Fruit fly (Drosophila melanogaster) whole organism, embryonic: ENCODE data around the gene Srr.
A peak's percentile ranks its signal among the peaks of the same experiment; 100 is the strongest.

ENCODE experiments used
- Abd-B ChIP-seq: fragments of 200-800 bp; sonication (Bioruptor generic); optimal IDR thresholded peaks from 2 replicates; lab custom pipeline; 2018; ENCODE audit warnings: missing biosample characterization, mild to moderate bottlenecking, missing genetic modification characterization, moderate library complexity
- Atf-2 ChIP-seq: fragments of 200-800 bp; sonication (Bioruptor generic); optimal IDR thresholded peaks from 2 replicates; lab custom pipeline; 2016; ENCODE audit warnings: missing biosample characterization, missing genetic modification characterization
- Atf6 ChIP-seq: fragments of 200-800 bp; sonication (Bioruptor generic); IDR thresholded peaks from 2 replicates; pipeline ENCODE4 v1.3.6; 2022; ENCODE audit warnings: missing biosample characterization, missing genetic modification characterization
- CG12104 ChIP-seq: fragments of 200-800 bp; sonication (Bioruptor generic); optimal IDR thresholded peaks from 3 replicates; lab custom pipeline; 2016; ENCODE audit warnings: missing biosample characterization, missing genetic modification characterization
- CG12236 ChIP-seq: fragments of 200-800 bp; sonication (Bioruptor generic); optimal IDR thresholded peaks from 2 replicates; lab custom pipeline; 2016; ENCODE audit warnings: missing biosample characterization, missing genetic modification characterization
- CG13287 ChIP-seq: fragments of 200-800 bp; sonication (Bioruptor generic); IDR thresholded peaks from 2 replicates; pipeline ENCODE4 v1.3.6; 2022; ENCODE audit warnings: missing biosample characterization, missing genetic modification characterization; ENCODE audit not compliant: partially characterized antibody
- CG13296 ChIP-seq: fragments of 200-800 bp; sonication (Bioruptor generic); optimal IDR thresholded peaks from 3 replicates; lab custom pipeline; 2018; ENCODE audit warnings: missing biosample characterization, mild to moderate bottlenecking, missing genetic modification characterization
- CG13624 ChIP-seq: fragments of 200-800 bp; sonication (Bioruptor generic); optimal IDR thresholded peaks from 2 replicates; lab custom pipeline; 2016; ENCODE audit warnings: missing biosample characterization, missing genetic modification characterization
- CG14965 ChIP-seq: fragments of 200-800 bp; sonication (Bioruptor generic); optimal IDR thresholded peaks from 2 replicates; lab custom pipeline; 2016; ENCODE audit warnings: missing biosample characterization, missing genetic modification characterization, borderline replicate concordance
- CG15514 ChIP-seq: fragments of 200-800 bp; sonication (Bioruptor generic); optimal IDR thresholded peaks from 3 replicates; lab custom pipeline; 2017; ENCODE audit warnings: missing biosample characterization, missing genetic modification characterization, mild to moderate bottlenecking, moderate library complexity, missing genetic modification reagents
- CG17186 ChIP-seq: fragments of 200-800 bp; sonication (Bioruptor generic); optimal IDR thresholded peaks from 3 replicates; lab custom pipeline; 2017; ENCODE audit warnings: missing biosample characterization, missing genetic modification reagents, missing genetic modification characterization
- CG17829 ChIP-seq: fragments of 200-800 bp; optimal IDR thresholded peaks from 2 replicates; lab custom pipeline; 2019; ENCODE audit warnings: missing biosample characterization, mild to moderate bottlenecking, missing genetic modification characterization, moderate library complexity
- CG1792 ChIP-seq: fragments of 200-800 bp; sonication (Bioruptor generic); optimal IDR thresholded peaks from 2 replicates; lab custom pipeline; 2016; ENCODE audit warnings: missing biosample characterization, missing genetic modification characterization
- CG2202 ChIP-seq: fragments of 200-800 bp; sonication (Bioruptor generic); optimal IDR thresholded peaks from 2 replicates; lab custom pipeline; 2018; ENCODE audit warnings: missing biosample characterization, mild to moderate bottlenecking, missing genetic modification characterization
- CG31365 ChIP-seq: fragments of 200-800 bp; sonication (Bioruptor generic); optimal IDR thresholded peaks from 2 replicates; lab custom pipeline; 2018; ENCODE audit warnings: missing biosample characterization, mild to moderate bottlenecking, missing genetic modification characterization
- CG3407 ChIP-seq: fragments of 200-800 bp; sonication (Bioruptor generic); optimal IDR thresholded peaks from 2 replicates; lab custom pipeline; 2018; ENCODE audit warnings: missing biosample characterization, mild to moderate bottlenecking, missing genetic modification characterization
- CG9797 ChIP-seq: fragments of 200-800 bp; sonication (Bioruptor generic); optimal IDR thresholded peaks from 3 replicates; lab custom pipeline; 2018; ENCODE audit warnings: missing biosample characterization, mild to moderate bottlenecking, missing genetic modification characterization
- D19A ChIP-seq: fragments of 200-800 bp; optimal IDR thresholded peaks from 3 replicates; lab custom pipeline; 2019; ENCODE audit warnings: missing biosample characterization, mild to moderate bottlenecking, missing genetic modification characterization, moderate library complexity
- Fer2 ChIP-seq: fragments of 200-800 bp; sonication (Bioruptor generic); optimal IDR thresholded peaks from 2 replicates; lab custom pipeline; 2018; ENCODE audit warnings: missing biosample characterization, mild to moderate bottlenecking, missing genetic modification characterization, moderate library complexity
- Gsc ChIP-seq: fragments of 200-800 bp; sonication (Bioruptor generic); IDR thresholded peaks from 2 replicates; pipeline ENCODE4 v1.3.6; 2022; ENCODE audit warnings: missing biosample characterization, missing genetic modification characterization
- HLH3B ChIP-seq: fragments of 200-800 bp; sonication (Bioruptor generic); IDR thresholded peaks from 2 replicates; pipeline ENCODE4 v1.3.6; 2022; ENCODE audit warnings: missing biosample characterization, missing genetic modification characterization
- Hey ChIP-seq: fragments of 200-800 bp; sonication (Bioruptor generic); optimal IDR thresholded peaks from 3 replicates; lab custom pipeline; 2018; ENCODE audit warnings: missing biosample characterization, mild to moderate bottlenecking, missing genetic modification characterization
- Hsf ChIP-seq: fragments of 200-800 bp; sonication (Bioruptor generic); optimal IDR thresholded peaks from 3 replicates; lab custom pipeline; 2016; ENCODE audit warnings: missing biosample characterization, missing genetic modification characterization
- Lhr ChIP-seq: fragments of 200-800 bp; sonication (Bioruptor generic); optimal IDR thresholded peaks from 3 replicates; lab custom pipeline; 2017; ENCODE audit warnings: mild to moderate bottlenecking, missing biosample characterization, missing genetic modification reagents, missing genetic modification characterization
- Mad ChIP-seq: fragments of 200-800 bp; sonication (Bioruptor generic); optimal IDR thresholded peaks from 2 replicates; lab custom pipeline; 2016; ENCODE audit warnings: missing biosample characterization, missing genetic modification characterization
- Med ChIP-seq: fragments of 200-800 bp; sonication (Bioruptor generic); peaks from one replicate; lab custom pipeline; 2016; ENCODE audit warnings: missing biosample characterization, missing genetic modification characterization, mild to moderate bottlenecking, inconsistent platforms, moderate library complexity
- NK7.1 ChIP-seq: fragments of 200-800 bp; sonication (Bioruptor generic); optimal IDR thresholded peaks from 3 replicates; lab custom pipeline; 2016; ENCODE audit warnings: missing biosample characterization, missing genetic modification characterization
- Ravus ChIP-seq: fragments of 200-800 bp; sonication (Bioruptor generic); IDR thresholded peaks from 2 replicates; pipeline ENCODE4 v1.3.6; 2022; ENCODE audit warnings: missing biosample characterization, missing genetic modification characterization
- Rfx ChIP-seq: fragments of 200-800 bp; sonication (Bioruptor generic); IDR thresholded peaks from 2 replicates; pipeline ENCODE4 v1.3.6; 2022; ENCODE audit warnings: missing biosample characterization, missing genetic modification characterization
- Side ChIP-seq: fragments of 200-800 bp; sonication (Bioruptor generic); optimal IDR thresholded peaks from 2 replicates; lab custom pipeline; 2016; ENCODE audit warnings: missing biosample characterization, missing genetic modification characterization
- Xrp1 ChIP-seq: fragments of 200-800 bp; sonication (Bioruptor generic); IDR thresholded peaks from 2 replicates; pipeline ENCODE4 v1.3.6; 2022; ENCODE audit warnings: missing biosample characterization, missing genetic modification characterization
- ara ChIP-seq: fragments of 200-800 bp; sonication (Bioruptor generic); IDR thresholded peaks from 2 replicates; pipeline ENCODE4 v1.3.6; 2022; ENCODE audit warnings: missing biosample characterization, missing genetic modification characterization
- az2 ChIP-seq: fragments of 200-800 bp; sonication (Bioruptor generic); optimal IDR thresholded peaks from 3 replicates; lab custom pipeline; 2016; ENCODE audit warnings: missing biosample characterization, missing genetic modification characterization
- corto ChIP-seq: fragments of 200-800 bp; sonication (Bioruptor generic); optimal IDR thresholded peaks from 2 replicates; lab custom pipeline; 2016; ENCODE audit warnings: missing biosample characterization, mild to moderate bottlenecking, missing genetic modification characterization, moderate library complexity
- crol ChIP-seq: fragments of 200-800 bp; sonication (Bioruptor generic); IDR thresholded peaks from 2 replicates; pipeline ENCODE4 v1.3.6; 2022; ENCODE audit warnings: missing biosample characterization, missing genetic modification characterization
- emc ChIP-seq: fragments of 200-800 bp; sonication (Bioruptor generic); optimal IDR thresholded peaks from 2 replicates; lab custom pipeline; 2016; ENCODE audit warnings: missing biosample characterization, missing genetic modification characterization
- ewg ChIP-seq: fragments of 200-800 bp; sonication (Bioruptor generic); optimal IDR thresholded peaks from 3 replicates; lab custom pipeline; 2017; ENCODE audit warnings: mild to moderate bottlenecking, missing biosample characterization, missing genetic modification reagents, missing genetic modification characterization
- hb ChIP-seq: fragments of 200-800 bp; sonication (Bioruptor generic); IDR thresholded peaks from 3 replicates; pipeline ENCODE4 v1.3.6; 2022; ENCODE audit warnings: missing biosample characterization, missing genetic modification characterization; ENCODE audit not compliant: partially characterized antibody
- mld ChIP-seq: fragments of 200-800 bp; sonication (Bioruptor generic); IDR thresholded peaks from 3 replicates; pipeline ENCODE4 v1.3.6; 2022; ENCODE audit warnings: missing biosample characterization, missing genetic modification characterization; ENCODE audit not compliant: partially characterized antibody
- nerfin-1 ChIP-seq: fragments of 200-800 bp; sonication (Bioruptor generic); optimal IDR thresholded peaks from 3 replicates; lab custom pipeline; 2019; ENCODE audit warnings: missing biosample characterization, mild to moderate bottlenecking, missing genetic modification characterization, moderate library complexity
- odd ChIP-seq: fragments of 200-800 bp; sonication (Bioruptor generic); optimal IDR thresholded peaks from 2 replicates; lab custom pipeline; 2017; ENCODE audit warnings: missing biosample characterization, mild to moderate bottlenecking, missing genetic modification characterization
- prd ChIP-seq, 3 experiments: fragments of >200 bp in 2 of 3; fragments of 200-800 bp in 1 of 3; sonication (Bioruptor generic) in 1 of 3; optimal IDR thresholded peaks in 2 of 3; IDR thresholded peaks in 1 of 3; 2 replicates in 2 of 3; 3 replicates in 1 of 3; pipeline versions ENCODE4 v1.3.6 to Lab custom; 2017 to 2022; ENCODE audit warnings: missing biosample characterization in 1 of 3, missing genetic modification characterization in 1 of 3
- pzg ChIP-seq: fragments of 200-800 bp; sonication (Bioruptor generic); optimal IDR thresholded peaks from 3 replicates; lab custom pipeline; 2018; ENCODE audit warnings: missing biosample characterization, mild to moderate bottlenecking, missing genetic modification characterization, moderate library complexity
- schlank ChIP-seq: fragments of 200-800 bp; sonication (Bioruptor generic); optimal IDR thresholded peaks from 2 replicates; lab custom pipeline; 2018; ENCODE audit warnings: missing biosample characterization, mild to moderate bottlenecking, missing genetic modification characterization
- tio ChIP-seq: fragments of 200-800 bp; sonication (Bioruptor generic); optimal IDR thresholded peaks from 2 replicates; lab custom pipeline; 2017; ENCODE audit warnings: missing biosample characterization, missing genetic modification characterization, inconsistent platforms
- toy ChIP-seq: fragments of 200-800 bp; sonication (Bioruptor generic); IDR thresholded peaks from 2 replicates; pipeline ENCODE4 v1.3.6; 2022; ENCODE audit warnings: missing biosample characterization, missing genetic modification characterization
- vnd ChIP-seq: fragments of 200-800 bp; sonication (Bioruptor generic); IDR thresholded peaks from 3 replicates; pipeline ENCODE4 v1.3.6; 2022; ENCODE audit warnings: missing biosample characterization, missing genetic modification characterization; ENCODE audit not compliant: partially characterized antibody
- wek ChIP-seq: fragments of 200-800 bp; sonication (Bioruptor generic); optimal IDR thresholded peaks from 3 replicates; lab custom pipeline; 2018; ENCODE audit warnings: missing biosample characterization, mild to moderate bottlenecking, missing genetic modification characterization, moderate library complexity
- zfh2 ChIP-seq: fragments of 200-800 bp; sonication (Bioruptor generic); optimal IDR thresholded peaks from 2 replicates; lab custom pipeline; 2016; ENCODE audit warnings: missing biosample characterization, missing genetic modification characterization

Srr gene

dm6 chr3R:9347702-9348378, 17.4 kb upstream of the Srr start (continued):
- TF ChIP-seq odd (GFP tag; lab: Kevin White, UChicago) (no peak), corto (peak; percentile 11), CG12104 (GFP tag; lab: Kevin White, UChicago) (no peak), CG12236 (GFP tag; lab: Kevin White, UChicago) (no peak), mld (GFP tag; lab: Robert Waterston, UW) (no peak), CG2202 (tag; lab: Kevin White, UChicago) (no peak), Lhr (no peak), wek (GFP tag; lab: Kevin White, UChicago) (no peak), hb (GFP tag; lab: Robert Waterston, UW) (no peak), CG13287 (GFP tag; lab: Robert Waterston, UW) (no peak), Hey (tag; lab: Kevin White, UChicago) (no peak), Gsc (GFP tag; lab: Robert Waterston, UW) (no peak), Xrp1 (GFP tag; lab: Robert Waterston, UW) (peak; percentile 61), tio (GFP tag; lab: Kevin White, UChicago) (peak; percentile 20), Abd-B (no peak), emc (GFP tag; lab: Kevin White, UChicago) (no peak), CG15514 (no peak), CG17186 (GFP tag; lab: Kevin White, UChicago) (no peak), Ravus (no peak), NK7.1 (GFP tag; lab: Kevin White, UChicago) (no peak), schlank (tag; lab: Kevin White, UChicago) (no peak), Hsf (GFP tag; lab: Kevin White, UChicago) (peak; percentile 7), vnd (GFP tag; lab: Robert Waterston, UW) (no peak), CG13624 (GFP tag; lab: Kevin White, UChicago) (no peak), ewg (GFP tag; lab: Kevin White, UChicago) (no peak), CG9797 (GFP tag; lab: Kevin White, UChicago) (no peak), prd (optimal IDR thresholded peaks at IDR 0.05; lab: Kevin White, UChicago) (no peak), prd (GFP tag; IDR thresholded peaks at IDR 0.05; lab: Robert Waterston, UW) (peak; percentile 48; the same call in 2 of the 3 replicates), CG13296 (GFP tag; lab: Kevin White, UChicago) (no peak), az2 (GFP tag; lab: Kevin White, UChicago) (peak; percentile 10), HLH3B (GFP tag; lab: Robert Waterston, UW) (no peak), D19A (tag; lab: Kevin White, UChicago) (peak; percentile 5), CG1792 (no peak), Atf-2 (no peak), Mad (GFP tag; lab: Kevin White, UChicago) (no peak), toy (no peak), CG31365 (tag; lab: Kevin White, UChicago) (no peak), nerfin-1 (tag; lab: Kevin White, UChicago) (no peak), pzg (GFP tag; lab: Kevin White, UChicago) (no peak), Atf6 (no peak), CG3407 (GFP tag; lab: Kevin White, UChicago) (no peak), Rfx (no peak), Med (GFP tag; lab: Kevin White, UChicago) (peak; percentile 58), crol (GFP tag; lab: Robert Waterston, UW) (peak; percentile 50; the same call in 1 of the 2 replicates), ara (peak; percentile 58), CG17829 (tag; lab: Kevin White, UChicago) (peak; percentile 46), Fer2 (tag; lab: Kevin White, UChicago) (no peak), CG14965 (GFP tag; lab: Kevin White, UChicago) (no peak), Side (no peak), zfh2 (no peak)
